Fruit fly (Drosophila melanogaster) whole organism, pupa: Measurements from ENCODE around the gene CG5191.

Source experiments
- CG17806 ChIP-seq: fragments of 200-800 bp; sonication (Bioruptor generic); optimal IDR thresholded peaks from 2 replicates; lab custom pipeline; 2018; ENCODE audit warnings: missing biosample characterization, mild to moderate bottlenecking, missing genetic modification characterization, moderate library complexity
- EcR ChIP-seq: fragments of 200-800 bp; sonication (Bioruptor generic); optimal IDR thresholded peaks from 3 replicates; lab custom pipeline; 2019; ENCODE audit warnings: missing biosample characterization, missing genetic modification characterization, mild to moderate bottlenecking, moderate library complexity, missing genetic modification reagents

dm6 chr3R:20597407-20598325, 37.0 kb downstream of the CG5191 start:
- TF ChIP-seq CG17806 (no peak), EcR (GFP tag; lab: Kevin White, UChicago) (no peak)
